Fruit fly (Drosophila melanogaster) whole organism, pupa: ENCODE measurements around the gene RpL40.

ENCODE experiments used
- CG12605 ChIP-seq: fragments of 200-800 bp; sonication (Bioruptor generic); IDR thresholded peaks from 2 replicates; pipeline ENCODE4 v1.3.6; 2022; ENCODE audit warnings: missing biosample characterization, missing genetic modification characterization
- CG13204 ChIP-seq: fragments of 200-800 bp; sonication (Bioruptor generic); optimal IDR thresholded peaks from 2 replicates; lab custom pipeline; 2018; ENCODE audit warnings: missing biosample characterization, mild to moderate bottlenecking, missing genetic modification characterization, moderate library complexity
- CG15710 ChIP-seq: fragments of 200-800 bp; sonication (Bioruptor generic); optimal IDR thresholded peaks from 2 replicates; lab custom pipeline; 2018; ENCODE audit warnings: missing biosample characterization, mild to moderate bottlenecking, missing genetic modification characterization, moderate library complexity
- CG8159 ChIP-seq: fragments of 200-800 bp; sonication (Bioruptor generic); optimal IDR thresholded peaks from 3 replicates; lab custom pipeline; 2018; ENCODE audit warnings: missing biosample characterization, mild to moderate bottlenecking, missing genetic modification characterization, moderate library complexity
- CG9948 ChIP-seq: fragments of 200-800 bp; sonication (Bioruptor generic); optimal IDR thresholded peaks from 2 replicates; lab custom pipeline; 2018; ENCODE audit warnings: missing biosample characterization, mild to moderate bottlenecking, missing genetic modification characterization, moderate library complexity
- D1 ChIP-seq: fragments of 200-800 bp; sonication (Bioruptor generic); optimal IDR thresholded peaks from 2 replicates; lab custom pipeline; 2018; ENCODE audit warnings: missing biosample characterization, mild to moderate bottlenecking, missing genetic modification characterization, moderate library complexity
- EcR ChIP-seq: fragments of 200-800 bp; sonication (Bioruptor generic); optimal IDR thresholded peaks from 3 replicates; lab custom pipeline; 2019; ENCODE audit warnings: missing biosample characterization, missing genetic modification characterization, mild to moderate bottlenecking, moderate library complexity, missing genetic modification reagents
- Pif1A ChIP-seq: fragments of 200-800 bp; sonication (Bioruptor generic); optimal IDR thresholded peaks from 3 replicates; lab custom pipeline; 2016; ENCODE audit warnings: missing biosample characterization, missing genetic modification characterization
- gl ChIP-seq: fragments of 200-800 bp; sonication (Bioruptor generic); optimal IDR thresholded peaks from 2 replicates; lab custom pipeline; 2018; ENCODE audit warnings: missing biosample characterization, mild to moderate bottlenecking, missing genetic modification characterization

dm6 chr2L:4221354-4222001 lies 6.0 kb upstream of the RpL40 start, which contains the start of gene ft:
- TF ChIP-seq CG9948 (tag; lab: Kevin White, UChicago) (no peak), Pif1A (no peak), CG8159 (tag; lab: Kevin White, UChicago) (no peak), D1 (tag; lab: Kevin White, UChicago) (no peak), CG13204 (GFP tag; lab: Kevin White, UChicago) (no peak), gl (tag; lab: Kevin White, UChicago) (no peak), EcR (GFP tag; lab: Kevin White, UChicago) (peak; percentile 1), CG15710 (tag; lab: Kevin White, UChicago) (no peak), CG12605 (GFP tag; lab: Robert Waterston, UW) (no peak; the same call in none of the 2 replicates)
